Fruit fly (Drosophila melanogaster): ENCODE data around the gene CG2100.
A peak's percentile ranks its signal among the peaks of the same experiment; 100 is the strongest.

The CG2100 gene

DNA sequence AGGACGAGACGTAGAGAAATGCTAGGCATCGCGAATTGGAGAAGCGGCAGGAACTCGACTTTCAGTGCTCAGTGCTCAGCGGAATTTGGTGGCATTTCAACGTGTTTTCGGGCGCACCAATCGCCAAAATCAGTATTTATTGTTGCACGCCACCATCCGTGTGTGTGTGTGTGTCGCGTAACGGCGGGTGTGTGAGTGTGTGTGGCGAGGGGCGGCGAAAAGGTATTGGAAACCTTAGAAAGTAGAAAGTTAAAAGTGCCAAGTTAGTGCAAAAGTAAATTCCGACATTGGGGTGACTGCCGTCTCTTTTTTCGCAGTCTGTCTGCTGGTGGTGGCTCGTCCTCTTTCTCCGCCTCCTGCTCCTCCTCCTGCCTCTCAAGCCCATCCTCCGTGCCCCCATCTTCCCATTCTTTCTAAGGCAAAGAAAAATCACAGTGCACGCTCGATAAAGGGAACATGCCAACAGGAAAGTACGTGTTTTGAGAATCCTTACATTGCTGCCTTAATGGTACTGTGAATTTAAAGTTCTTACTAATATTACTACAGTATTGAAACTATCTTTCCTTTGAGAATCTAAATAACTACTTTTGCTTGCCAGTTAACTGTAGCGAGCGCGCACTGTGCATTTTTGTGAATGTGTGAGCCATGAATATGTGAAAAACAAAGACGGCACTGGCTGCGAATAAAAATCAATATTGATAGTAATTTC lies 50.0 kb downstream of the CG2100 start (continued):
- TF ChIP-seq trem (tag; optimal IDR thresholded peaks at IDR 0.05) (no peak), CG10267 (tag; optimal IDR thresholded peaks at IDR 0.05) (no peak), so (GFP tag; IDR thresholded peaks at IDR 0.05) (0 out of 3 replicates have a peak, but pooled peaks have one; percentile 30), CG3995 (GFP tag; optimal IDR thresholded peaks at IDR 0.05) (no peak), CG6683 (GFP tag; optimal IDR thresholded peaks at IDR 0.05) (peak; percentile 5), CG4854 (GFP tag; optimal IDR thresholded peaks at IDR 0.05) (no peak), gcm2 (GFP tag; optimal IDR thresholded peaks at IDR 0.05) (no peak), ac (GFP tag; optimal IDR thresholded peaks at IDR 0.05) (no peak), vvl (GFP tag; IDR thresholded peaks at IDR 0.05) (peak; percentile 65), CG11398 (GFP tag; optimal IDR thresholded peaks at IDR 0.05) (no peak), CTCF (GFP tag; optimal IDR thresholded peaks at IDR 0.05) (no peak), CG14710 (tag; optimal IDR thresholded peaks at IDR 0.05) (no peak), Sry-δ (GFP tag; optimal IDR thresholded peaks at IDR 0.05) (no peak), slbo (GFP tag; IDR thresholded peaks at IDR 0.05) (peak; percentile 65), CG17829 (tag; optimal IDR thresholded peaks at IDR 0.05) (peak; percentile 23), tna (GFP tag; IDR thresholded peaks at IDR 0.05; ENCODE audit: partially characterized antibody) (no peak), Usf (GFP tag; optimal IDR thresholded peaks at IDR 0.05) (no peak), CG7357 (GFP tag; IDR thresholded peaks at IDR 0.05) (no peak), Dll (GFP tag; IDR thresholded peaks at IDR 0.05; ENCODE audit: partially characterized antibody) (0 out of 4 replicates have a peak, but pooled peaks have one; percentile 6), CG13123 (GFP tag; optimal IDR thresholded peaks at IDR 0.05) (no peak), CG10274 (GFP tag; optimal IDR thresholded peaks at IDR 0.05) (no peak), CG8281 (tag; optimal IDR thresholded peaks at IDR 0.05) (no peak), CG13287 (GFP tag; IDR thresholded peaks at IDR 0.05; ENCODE audit: partially characterized antibody) (no peak), CG17385 (GFP tag; optimal IDR thresholded peaks at IDR 0.05) (peak; percentile 25), CkIIα-i1 (GFP tag; IDR thresholded peaks at IDR 0.05) (no peak), BEAF-32 (GFP tag; optimal IDR thresholded peaks at IDR 0.05) (no peak), chif (GFP tag; optimal IDR thresholded peaks at IDR 0.05) (peak in 1 of 2 experiments; percentile 22), nom (GFP tag; optimal IDR thresholded peaks at IDR 0.05) (no peak), gsb-n (tag; optimal IDR thresholded peaks at IDR 0.05) (no peak), CG6175 (GFP tag; IDR thresholded peaks at IDR 0.05) (no peak), Meics (GFP tag; optimal IDR thresholded peaks at IDR 0.05) (peak; percentile 68), CG15073 (GFP tag; optimal IDR thresholded peaks at IDR 0.05) (no peak), CG12071 (GFP tag; optimal IDR thresholded peaks at IDR 0.05) (peak; percentile 34), fd3F (GFP tag; optimal IDR thresholded peaks at IDR 0.05) (peak; percentile 5), CG17361 (GFP tag; IDR thresholded peaks at IDR 0.05) (peak; percentile 42; the same call in 1 of the 3 replicates), TFAM (GFP tag; optimal IDR thresholded peaks at IDR 0.05) (no peak), CG12104 (GFP tag; optimal IDR thresholded peaks at IDR 0.05) (no peak), grn (GFP tag; optimal IDR thresholded peaks at IDR 0.05) (no peak), CG1529 (GFP tag; optimal IDR thresholded peaks at IDR 0.05) (no peak), CG15514 (GFP tag; optimal IDR thresholded peaks at IDR 0.05) (peak; percentile 29), gro (GFP tag; optimal IDR thresholded peaks at IDR 0.05) (no peak), CG33213 (GFP tag; optimal IDR thresholded peaks at IDR 0.05) (peak; percentile 24), CG10321 (GFP tag; IDR thresholded peaks at IDR 0.05) (no peak), CG17328 (GFP tag; IDR thresholded peaks at IDR 0.05) (0 out of 2 replicates have a peak, but pooled peaks have one; percentile 31), inv (GFP tag; IDR thresholded peaks at IDR 0.05; ENCODE audit: partially characterized antibody) (no peak), GATAe (GFP tag; conservative IDR thresholded peaks at IDR 0.05) (no peak), CG18619 (GFP tag; optimal IDR thresholded peaks at IDR 0.05) (peak; percentile 34), CG17186 (GFP tag; optimal IDR thresholded peaks at IDR 0.05) (no peak), NC2β (GFP tag; optimal IDR thresholded peaks at IDR 0.05) (no peak), HLH3B (GFP tag; IDR thresholded peaks at IDR 0.05) (peak; percentile 47; the same call in 1 of the 2 replicates)

All from whole organism, embryonic.